Worm (Caenorhabditis elegans) whole organism, young adult: Measurements from ENCODE around the gene B0228.9.

ENCODE experiments used
- C06A6.2 ChIP-seq: fragments of 200-800 bp; sonication (Bioruptor generic); conservative IDR thresholded peaks from 2 replicates; pipeline ENCODE4 v1.3.6; 2022; ENCODE audit warnings: missing genetic modification characterization, missing compliant biosample characterization
- D2030.7 ChIP-seq: fragments of 200-800 bp; sonication (Bioruptor generic); IDR thresholded peaks from 2 replicates; pipeline ENCODE4 v1.3.6; 2022; ENCODE audit warnings: missing genetic modification reagents, missing genetic modification characterization, missing compliant biosample characterization
- ama-1 ChIP-seq, 3 experiments: fragments of 150-350 bp in 1 of 3; sonication (generic microtip) in 2 of 3; optimal IDR thresholded peaks; 2 replicates each; lab custom pipeline; 2014 to 2018; ENCODE audit warnings: missing biosample characterization in 2 of 3, missing genetic modification characterization in 2 of 3, missing genetic modification reagents in 2 of 3
- aptf-3 ChIP-seq: fragments of 200-800 bp; sonication (Bioruptor generic); IDR thresholded peaks from 2 replicates; pipeline ENCODE4 v1.3.6; 2022; ENCODE audit warnings: missing genetic modification characterization, missing compliant biosample characterization
- attf-5 ChIP-seq: fragments of 200-800 bp; sonication (Bioruptor generic); optimal IDR thresholded peaks from 2 replicates; lab custom pipeline; 2018; ENCODE audit warnings: mild to moderate bottlenecking, missing genetic modification characterization, missing compliant biosample characterization
- efl-1 ChIP-seq: fragments of 150-350 bp; optimal IDR thresholded peaks from 2 replicates; lab custom pipeline; 2014; ENCODE audit warnings: missing biosample characterization, missing genetic modification reagents, missing genetic modification characterization
- hlh-26 ChIP-seq: fragments of 200-800 bp; sonication (Bioruptor generic); conservative IDR thresholded peaks from 2 replicates; pipeline ENCODE4 v1.3.6; 2022; ENCODE audit warnings: missing genetic modification reagents, missing genetic modification characterization, missing compliant biosample characterization
- lag-1 ChIP-seq: fragments of 200-800 bp; sonication (Bioruptor generic); IDR thresholded peaks from 2 replicates; pipeline ENCODE4 v1.3.6; 2022; ENCODE audit warnings: missing genetic modification reagents, missing genetic modification characterization, missing compliant biosample characterization
- pha-4 ChIP-seq: fragments of 150-350 bp; sonication (generic microtip); optimal IDR thresholded peaks from 2 replicates; lab custom pipeline; 2014; ENCODE audit warnings: missing biosample characterization, missing genetic modification reagents, missing genetic modification characterization
- rcor-1 ChIP-seq: fragments of 200-800 bp; sonication (Bioruptor generic); IDR thresholded peaks from 2 replicates; pipeline ENCODE4 v1.3.6; 2022; ENCODE audit warnings: missing genetic modification reagents, missing genetic modification characterization, missing compliant biosample characterization
- rpc-1 ChIP-seq, 2 experiments: fragments of 150-350 bp in 1 of 2; sonication (generic microtip) in 1 of 2; optimal IDR thresholded peaks; 2 replicates each; lab custom pipeline; 2014 to 2018; ENCODE audit warnings: missing biosample characterization in 1 of 2, missing genetic modification characterization in 1 of 2, missing genetic modification reagents in 1 of 2, missing genotype in 1 of 2
- snpc-4 ChIP-seq, 5 experiments: fragments of 150-350 bp in 1 of 5; sonication (generic microtip) in 4 of 5; optimal IDR thresholded peaks; 2 replicates each; lab custom pipeline; 2014 to 2018; ENCODE audit warnings: missing genetic modification characterization in 5 of 5, missing biosample characterization in 3 of 5, antibody characterized with exemption in 2 of 5, mild to moderate bottlenecking in 2 of 5, missing compliant biosample characterization in 2 of 5, missing genotype in 2 of 5, moderate library complexity in 2 of 5, missing genetic modification reagents in 1 of 5
- tbp1 ChIP-seq: fragments of 200-800 bp; sonication (Bioruptor generic); optimal IDR thresholded peaks from 2 replicates; lab custom pipeline; 2018; ENCODE audit warnings: mild to moderate bottlenecking, missing genetic modification characterization, missing compliant biosample characterization
- unc-62 ChIP-seq: fragments of 150-350 bp; optimal IDR thresholded peaks from 2 replicates; lab custom pipeline; 2014; ENCODE audit warnings: missing biosample characterization, missing genetic modification reagents, missing genetic modification characterization

ce11 chrII:7801255-7801654, 37.8 kb upstream of the B0228.9 start:
- TF ChIP-seq aptf-3 (GFP tag; lab: Robert Waterston, UW), result no peak
- no peak for TF ChIP-seq tbp1
- no peak for TF ChIP-seq D2030.7 (GFP tag; lab: Robert Waterston, UW)
- no peak for TF ChIP-seq pha-4
- no peak for TF ChIP-seq C06A6.2 (GFP tag; lab: Robert Waterston, UW)
- TF ChIP-seq rpc-1 (optimal IDR thresholded peaks at IDR 0.05; lab: Kevin White, UChicago), result no peak
- TF ChIP-seq rpc-1 (tag; optimal IDR thresholded peaks at IDR 0.05; lab: Kevin White, UChicago), result no peak
- TF ChIP-seq attf-5 (GFP tag; lab: Kevin White, UChicago), result no peak
- no peak for TF ChIP-seq efl-1 (GFP tag; lab: Kevin White, UChicago)
- no peak for TF ChIP-seq rcor-1 (GFP tag; lab: Robert Waterston, UW)
- TF ChIP-seq hlh-26 (GFP tag; lab: Robert Waterston, UW), result no peak
- no peak for TF ChIP-seq unc-62 (GFP tag; lab: Kevin White, UChicago)
- no peak for TF ChIP-seq ama-1 (optimal IDR thresholded peaks at IDR 0.05; lab: Kevin White, UChicago)
- TF ChIP-seq ama-1 (GFP tag; optimal IDR thresholded peaks at IDR 0.05; lab: Kevin White, UChicago), result no peak
- TF ChIP-seq lag-1 (GFP tag; lab: Robert Waterston, UW), result no peak
- no peak for TF ChIP-seq snpc-4 (GFP tag; optimal IDR thresholded peaks at IDR 0.05; lab: Kevin White, UChicago)
- no peak for TF ChIP-seq snpc-4 (tag; optimal IDR thresholded peaks at IDR 0.05; lab: Kevin White, UChicago)
